Worm (Caenorhabditis elegans): ENCODE results near the gene slcr-46.1.

ce11 chrX:4667788-4668187 is 35.6 kb downstream of the slcr-46.1 start, which contains the start of gene mfsd-12:
- TF ChIP-seq unc-62 (GFP tag; optimal IDR thresholded peaks at IDR 0.05 in 1 of 2): no peak
- no peak for TF ChIP-seq unc-62 (tag; optimal IDR thresholded peaks at IDR 0.05)
- no peak for TF ChIP-seq ceh-82 (tag; optimal IDR thresholded peaks at IDR 0.05)

All from whole organism, L4 larva.